Worm (Caenorhabditis elegans): ENCODE results near the gene Y8A9A.2.

ce11 chrII:3785257-3785656 lies 10.2 kb upstream of the Y8A9A.2 start, which contains the start of gene T24E12.1:
- TF ChIP-seq nhr-120 (GFP tag; IDR thresholded peaks at IDR 0.05) (no peak), bed-1 (GFP tag; IDR thresholded peaks at IDR 0.05) (no peak), C06A6.2 (GFP tag; conservative IDR thresholded peaks at IDR 0.05) (no peak), chd-7 (tag; optimal IDR thresholded peaks at IDR 0.05) (no peak), lsy-27 (tag; optimal IDR thresholded peaks at IDR 0.05; ENCODE audit: borderline replicate concordance, insufficient read depth) (no peak), B0261.1 (tag; optimal IDR thresholded peaks at IDR 0.05) (no peak), lsl-1 (GFP tag; optimal IDR thresholded peaks at IDR 0.05) (no peak), unc-62 (GFP tag; optimal IDR thresholded peaks at IDR 0.05) (no peak), ceh-58 (GFP tag; IDR thresholded peaks at IDR 0.05) (no peak), rec-8 (tag; optimal IDR thresholded peaks at IDR 0.05) (no peak), madf-6 (GFP tag; IDR thresholded peaks at IDR 0.05) (no peak), aptf-2 (GFP tag; conservative IDR thresholded peaks at IDR 0.05) (peak; percentile 84; the same call in 1 of the 2 replicates)
